Worm (Caenorhabditis elegans) whole organism, late embryonic: ENCODE results near the gene srg-59.

ENCODE experiments used
- F13H6.1 ChIP-seq: sonication (generic microtip); optimal IDR thresholded peaks from 2 replicates; lab custom pipeline; 2016; ENCODE audit warnings: missing genetic modification characterization, missing compliant biosample characterization
- ama-1 ChIP-seq: fragments of 150-350 bp; optimal IDR thresholded peaks from 2 replicates; lab custom pipeline; 2014
- ceh-18 ChIP-seq: sonication (generic microtip); optimal IDR thresholded peaks from 2 replicates; lab custom pipeline; 2016; ENCODE audit warnings: missing genetic modification characterization, missing compliant biosample characterization
- fkh-10 ChIP-seq: fragments of 150-350 bp; optimal IDR thresholded peaks from 2 replicates; lab custom pipeline; 2014; ENCODE audit warnings: missing biosample characterization, missing genetic modification reagents, missing genetic modification characterization
- nfya-1 ChIP-seq: sonication (generic microtip); optimal IDR thresholded peaks from 2 replicates; lab custom pipeline; 2017; ENCODE audit warnings: missing genetic modification characterization, mild to moderate bottlenecking, missing compliant biosample characterization, antibody characterized with exemption, moderate library complexity
- nhr-232 ChIP-seq: sonication (generic microtip); optimal IDR thresholded peaks from 2 replicates; lab custom pipeline; 2016; ENCODE audit warnings: missing genetic modification characterization, missing compliant biosample characterization
- odd-2 ChIP-seq: sonication (generic microtip); optimal IDR thresholded peaks from 2 replicates; lab custom pipeline; 2017; ENCODE audit warnings: antibody characterized with exemption, mild to moderate bottlenecking, missing genetic modification characterization, missing compliant biosample characterization
- pat-9 ChIP-seq: fragments of 200-800 bp; sonication (Bioruptor generic); optimal IDR thresholded peaks from 2 replicates; lab custom pipeline; 2018; ENCODE audit warnings: mild to moderate bottlenecking, missing genetic modification characterization, moderate library complexity, missing compliant biosample characterization
- sox-4 ChIP-seq: sonication (generic microtip); optimal IDR thresholded peaks from 2 replicates; lab custom pipeline; 2017; ENCODE audit warnings: mild to moderate bottlenecking, missing genetic modification characterization, inconsistent platforms, missing compliant biosample characterization
- zip-5 ChIP-seq: sonication (generic microtip); optimal IDR thresholded peaks from 2 replicates; lab custom pipeline; 2016; ENCODE audit warnings: missing genetic modification characterization, missing compliant biosample characterization

DNA sequence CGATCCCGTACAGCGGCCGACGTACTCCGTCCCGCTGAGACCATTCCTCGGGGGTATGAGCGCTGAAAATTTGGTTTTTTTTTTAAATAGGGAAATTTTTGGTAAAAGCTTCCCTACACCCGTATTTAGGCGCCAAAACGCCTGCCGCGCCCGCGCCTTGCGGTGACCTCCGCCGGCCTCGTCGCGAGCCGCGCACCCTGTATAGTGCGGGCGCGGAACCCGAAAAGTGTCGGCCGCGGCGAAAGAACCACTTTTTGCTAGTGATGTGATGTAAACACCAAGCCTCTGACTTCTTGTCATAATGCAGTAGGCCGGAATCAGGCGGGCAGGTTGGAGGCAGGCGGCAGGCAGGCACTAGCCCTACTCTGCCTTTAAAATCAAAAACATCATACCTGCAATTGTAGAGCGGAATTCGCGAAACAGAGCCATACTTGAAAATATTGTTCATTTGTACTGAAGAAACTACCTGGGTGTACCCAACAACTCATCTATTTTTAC lies 6.4 kb downstream of the srg-59 start, which contains the start of gene srt-29:
- TF ChIP-seq ama-1 (lab: Kevin White, UChicago), result no peak
- TF ChIP-seq sox-4 (tag; lab: Kevin White, UChicago), result no peak
- TF ChIP-seq ceh-18 (tag; lab: Kevin White, UChicago), result no peak
- no peak for TF ChIP-seq nhr-232
- no peak for TF ChIP-seq F13H6.1 (tag; lab: Kevin White, UChicago)
- TF ChIP-seq zip-5 (tag; lab: Kevin White, UChicago), result no peak
- TF ChIP-seq odd-2 (tag; lab: Kevin White, UChicago), result no peak
- TF ChIP-seq fkh-10 (GFP tag; lab: Kevin White, UChicago), result no peak
- no peak for TF ChIP-seq pat-9
- TF ChIP-seq nfya-1 (tag; lab: Kevin White, UChicago), result no peak
